Fruit fly (Drosophila melanogaster) whole organism, embryonic: ENCODE results near the gene CG8861.

Experiments
- Atf-2 ChIP-seq: fragments of 200-800 bp; sonication (Bioruptor generic); optimal IDR thresholded peaks from 2 replicates; lab custom pipeline; 2016; ENCODE audit warnings: missing biosample characterization, missing genetic modification characterization
- C15 ChIP-seq: fragments of 200-800 bp; sonication (Bioruptor generic); IDR thresholded peaks from 3 replicates; pipeline ENCODE4 v1.3.6; 2022; ENCODE audit warnings: missing biosample characterization, missing genetic modification characterization
- CG10147 ChIP-seq: fragments of 200-800 bp; sonication (Bioruptor generic); optimal IDR thresholded peaks from 2 replicates; lab custom pipeline; 2019; ENCODE audit warnings: missing biosample characterization, mild to moderate bottlenecking, missing genetic modification characterization, moderate library complexity
- CG1024 ChIP-seq: fragments of 200-800 bp; sonication (Bioruptor generic); IDR thresholded peaks from 2 replicates; pipeline ENCODE4 v1.3.6; 2022; ENCODE audit warnings: missing biosample characterization, missing genetic modification characterization
- CG10654 ChIP-seq: fragments of 200-800 bp; sonication (Bioruptor generic); optimal IDR thresholded peaks from 2 replicates; lab custom pipeline; 2016; ENCODE audit warnings: missing biosample characterization, missing genetic modification characterization
- CG11560 ChIP-seq: fragments of 200-800 bp; sonication (Bioruptor generic); IDR thresholded peaks from 3 replicates; pipeline ENCODE4 v1.3.6; 2022; ENCODE audit warnings: missing biosample characterization, missing genetic modification characterization
- CG11723 ChIP-seq: fragments of 200-800 bp; sonication (Bioruptor generic); optimal IDR thresholded peaks from 2 replicates; lab custom pipeline; 2017; ENCODE audit warnings: missing biosample characterization, mild to moderate bottlenecking, missing genetic modification characterization
- CG12219 ChIP-seq: fragments of 200-800 bp; sonication (Bioruptor generic); optimal IDR thresholded peaks from 3 replicates; lab custom pipeline; 2018; ENCODE audit warnings: missing biosample characterization, mild to moderate bottlenecking, missing genetic modification characterization
- CG12236 ChIP-seq: fragments of 200-800 bp; sonication (Bioruptor generic); optimal IDR thresholded peaks from 2 replicates; lab custom pipeline; 2016; ENCODE audit warnings: missing biosample characterization, missing genetic modification characterization
- CG12744 ChIP-seq: fragments of 200-800 bp; sonication (Bioruptor generic); optimal IDR thresholded peaks from 2 replicates; lab custom pipeline; 2016; ENCODE audit warnings: missing biosample characterization, missing genetic modification characterization
- CG13296 ChIP-seq: fragments of 200-800 bp; sonication (Bioruptor generic); optimal IDR thresholded peaks from 3 replicates; lab custom pipeline; 2018; ENCODE audit warnings: missing biosample characterization, mild to moderate bottlenecking, missing genetic modification characterization
- CG14965 ChIP-seq: fragments of 200-800 bp; sonication (Bioruptor generic); optimal IDR thresholded peaks from 2 replicates; lab custom pipeline; 2016; ENCODE audit warnings: missing biosample characterization, missing genetic modification characterization, borderline replicate concordance
- CG15011 ChIP-seq: fragments of 200-800 bp; sonication (Bioruptor generic); optimal IDR thresholded peaks from 3 replicates; lab custom pipeline; 2018; ENCODE audit warnings: missing biosample characterization, mild to moderate bottlenecking, missing genetic modification characterization
- CG15073 ChIP-seq: fragments of 200-800 bp; sonication (Bioruptor generic); optimal IDR thresholded peaks from 2 replicates; lab custom pipeline; 2016; ENCODE audit warnings: missing biosample characterization, missing genetic modification characterization
- CG16863 ChIP-seq: fragments of 200-800 bp; sonication (Bioruptor generic); optimal IDR thresholded peaks from 3 replicates; lab custom pipeline; 2016; ENCODE audit warnings: missing biosample characterization, missing genetic modification characterization
- CG17829 ChIP-seq: fragments of 200-800 bp; optimal IDR thresholded peaks from 2 replicates; lab custom pipeline; 2019; ENCODE audit warnings: missing biosample characterization, mild to moderate bottlenecking, missing genetic modification characterization, moderate library complexity
- CG2116 ChIP-seq: fragments of 200-800 bp; sonication (Bioruptor generic); optimal IDR thresholded peaks from 3 replicates; lab custom pipeline; 2018; ENCODE audit warnings: missing biosample characterization, mild to moderate bottlenecking, missing genetic modification characterization
- CG3163 ChIP-seq: fragments of 200-800 bp; sonication (Bioruptor generic); optimal IDR thresholded peaks from 3 replicates; lab custom pipeline; 2016; ENCODE audit warnings: missing biosample characterization, missing genetic modification characterization
- CG43689 ChIP-seq: fragments of 200-800 bp; sonication (Bioruptor generic); IDR thresholded peaks from 2 replicates; pipeline ENCODE4 v1.3.6; 2022; ENCODE audit warnings: missing biosample characterization, missing genetic modification characterization
- CG7372 ChIP-seq: fragments of 200-800 bp; sonication (Bioruptor generic); IDR thresholded peaks from 2 replicates; pipeline ENCODE4 v1.3.6; 2022; ENCODE audit warnings: missing biosample characterization, missing genetic modification characterization
- CG7839 ChIP-seq: fragments of 200-800 bp; sonication (Bioruptor generic); optimal IDR thresholded peaks from 3 replicates; lab custom pipeline; 2018; ENCODE audit warnings: missing biosample characterization, mild to moderate bottlenecking, missing genetic modification characterization, moderate library complexity
- CG8089 ChIP-seq: fragments of 200-800 bp; sonication (Bioruptor generic); optimal IDR thresholded peaks from 3 replicates; lab custom pipeline; 2016; ENCODE audit warnings: missing biosample characterization, missing genetic modification characterization
- CG9609 ChIP-seq: fragments of 200-800 bp; sonication (Bioruptor generic); optimal IDR thresholded peaks from 3 replicates; lab custom pipeline; 2016; ENCODE audit warnings: missing biosample characterization, missing genetic modification characterization
- Chrac-16 ChIP-seq: fragments of 200-800 bp; sonication (Bioruptor generic); optimal IDR thresholded peaks from 3 replicates; lab custom pipeline; 2016; ENCODE audit warnings: missing biosample characterization, missing genetic modification characterization
- CrebB ChIP-seq: fragments of 200-800 bp; sonication (Bioruptor generic); optimal IDR thresholded peaks from 3 replicates; lab custom pipeline; 2018; ENCODE audit warnings: missing biosample characterization, mild to moderate bottlenecking, missing genetic modification characterization
- Dip3 ChIP-seq: fragments of 200-800 bp; sonication (Bioruptor generic); optimal IDR thresholded peaks from 3 replicates; lab custom pipeline; 2016; ENCODE audit warnings: missing biosample characterization, missing genetic modification characterization
- Gug ChIP-seq: fragments of 200-800 bp; sonication (Bioruptor generic); IDR thresholded peaks from 4 replicates; pipeline ENCODE4 v1.3.6; 2022; ENCODE audit warnings: missing biosample characterization, missing genetic modification characterization
- Hey ChIP-seq: fragments of 200-800 bp; sonication (Bioruptor generic); optimal IDR thresholded peaks from 3 replicates; lab custom pipeline; 2018; ENCODE audit warnings: missing biosample characterization, mild to moderate bottlenecking, missing genetic modification characterization
- HmgD ChIP-seq: fragments of 200-800 bp; sonication (Bioruptor generic); optimal IDR thresholded peaks from 3 replicates; lab custom pipeline; 2016; ENCODE audit warnings: missing biosample characterization, missing genetic modification characterization
- Hr39 ChIP-seq: fragments of >200 bp; optimal IDR thresholded peaks from 2 replicates; lab custom pipeline; 2017
- Hr78 ChIP-seq, 2 experiments: fragments of 200-800 bp in 1 of 2; fragments of >200 bp in 1 of 2; sonication (Bioruptor generic) in 1 of 2; optimal IDR thresholded peaks; 2 replicates each; lab custom pipeline; 2017 to 2019; ENCODE audit warnings: missing biosample characterization in 2 of 2, missing genetic modification characterization in 2 of 2, mild to moderate bottlenecking in 1 of 2, moderate library complexity in 1 of 2
- Med ChIP-seq: fragments of 200-800 bp; sonication (Bioruptor generic); peaks from one replicate; lab custom pipeline; 2016; ENCODE audit warnings: missing biosample characterization, missing genetic modification characterization, mild to moderate bottlenecking, inconsistent platforms, moderate library complexity
- NC2α ChIP-seq: fragments of 200-800 bp; sonication (Bioruptor generic); optimal IDR thresholded peaks from 2 replicates; lab custom pipeline; 2016; ENCODE audit warnings: missing biosample characterization, missing genetic modification characterization
- Scr ChIP-seq: fragments of 200-800 bp; sonication (Bioruptor generic); IDR thresholded peaks from 2 replicates; pipeline ENCODE4 v1.3.6; 2022; ENCODE audit warnings: missing biosample characterization, missing genetic modification characterization; ENCODE audit not compliant: partially characterized antibody
- Spps ChIP-seq: fragments of 200-800 bp; sonication (Bioruptor generic); optimal IDR thresholded peaks from 2 replicates; lab custom pipeline; 2018; ENCODE audit warnings: missing biosample characterization, mild to moderate bottlenecking, missing genetic modification characterization
- br ChIP-seq: fragments of >200 bp; optimal IDR thresholded peaks from 2 replicates; lab custom pipeline; 2017
- cad ChIP-seq: fragments of >200 bp; optimal IDR thresholded peaks from 2 replicates; lab custom pipeline; 2017; ENCODE audit warnings: missing biosample characterization, missing genetic modification characterization
- cas ChIP-seq: fragments of 200-800 bp; sonication (Bioruptor generic); IDR thresholded peaks from 2 replicates; pipeline ENCODE4 v1.3.6; 2022; ENCODE audit warnings: missing biosample characterization, missing genetic modification characterization
- chn ChIP-seq: fragments of 200-800 bp; sonication (Bioruptor generic); optimal IDR thresholded peaks from 2 replicates; lab custom pipeline; 2016; ENCODE audit warnings: missing biosample characterization, missing genetic modification characterization
- da ChIP-seq: fragments of 200-800 bp; sonication (Bioruptor generic); optimal IDR thresholded peaks from 2 replicates; lab custom pipeline; 2016; ENCODE audit warnings: missing biosample characterization, missing genetic modification characterization
- dmrt11E ChIP-seq: fragments of 200-800 bp; sonication (Bioruptor generic); optimal IDR thresholded peaks from 3 replicates; lab custom pipeline; 2018; ENCODE audit warnings: missing biosample characterization, mild to moderate bottlenecking, missing genetic modification characterization, moderate library complexity
- en ChIP-seq: fragments of 200-800 bp; sonication (Bioruptor generic); optimal IDR thresholded peaks from 2 replicates; lab custom pipeline; 2016; ENCODE audit warnings: missing biosample characterization, missing genetic modification characterization
- esg ChIP-seq: fragments of 200-800 bp; sonication (Bioruptor generic); conservative IDR thresholded peaks from 2 replicates; pipeline ENCODE4 v1.3.6; 2022; ENCODE audit warnings: missing biosample characterization, missing genetic modification characterization
- gcm ChIP-seq: fragments of 200-800 bp; sonication (Bioruptor generic); optimal IDR thresholded peaks from 2 replicates; lab custom pipeline; 2019; ENCODE audit warnings: missing biosample characterization, mild to moderate bottlenecking, missing genetic modification characterization, moderate library complexity
- grn ChIP-seq: fragments of 200-800 bp; sonication (Bioruptor generic); optimal IDR thresholded peaks from 3 replicates; lab custom pipeline; 2017; ENCODE audit warnings: missing biosample characterization, missing genetic modification characterization
- hkb ChIP-seq, 2 experiments: fragments of 200-800 bp in 1 of 2; fragments of >200 bp in 1 of 2; sonication (Bioruptor generic) in 1 of 2; IDR thresholded peaks in 1 of 2; optimal IDR thresholded peaks in 1 of 2; 2 replicates each; pipeline versions ENCODE4 v1.3.6 to Lab custom; 2017 to 2022; ENCODE audit warnings: missing biosample characterization in 1 of 2, missing genetic modification characterization in 1 of 2
- onecut ChIP-seq: fragments of 200-800 bp; sonication (Bioruptor generic); IDR thresholded peaks from 2 replicates; pipeline ENCODE4 v1.3.6; 2022; ENCODE audit warnings: missing biosample characterization, missing genetic modification characterization
- sob ChIP-seq: fragments of 200-800 bp; sonication (Bioruptor generic); IDR thresholded peaks from 2 replicates; pipeline ENCODE4 v1.3.6; 2022; ENCODE audit warnings: missing biosample characterization, missing genetic modification characterization
- toy ChIP-seq: fragments of 200-800 bp; sonication (Bioruptor generic); IDR thresholded peaks from 2 replicates; pipeline ENCODE4 v1.3.6; 2022; ENCODE audit warnings: missing biosample characterization, missing genetic modification characterization
- vvl ChIP-seq: fragments of 200-800 bp; sonication (Bioruptor generic); IDR thresholded peaks from 2 replicates; pipeline ENCODE4 v1.3.6; 2022; ENCODE audit warnings: missing biosample characterization, missing genetic modification characterization

CG8861 gene

DNA sequence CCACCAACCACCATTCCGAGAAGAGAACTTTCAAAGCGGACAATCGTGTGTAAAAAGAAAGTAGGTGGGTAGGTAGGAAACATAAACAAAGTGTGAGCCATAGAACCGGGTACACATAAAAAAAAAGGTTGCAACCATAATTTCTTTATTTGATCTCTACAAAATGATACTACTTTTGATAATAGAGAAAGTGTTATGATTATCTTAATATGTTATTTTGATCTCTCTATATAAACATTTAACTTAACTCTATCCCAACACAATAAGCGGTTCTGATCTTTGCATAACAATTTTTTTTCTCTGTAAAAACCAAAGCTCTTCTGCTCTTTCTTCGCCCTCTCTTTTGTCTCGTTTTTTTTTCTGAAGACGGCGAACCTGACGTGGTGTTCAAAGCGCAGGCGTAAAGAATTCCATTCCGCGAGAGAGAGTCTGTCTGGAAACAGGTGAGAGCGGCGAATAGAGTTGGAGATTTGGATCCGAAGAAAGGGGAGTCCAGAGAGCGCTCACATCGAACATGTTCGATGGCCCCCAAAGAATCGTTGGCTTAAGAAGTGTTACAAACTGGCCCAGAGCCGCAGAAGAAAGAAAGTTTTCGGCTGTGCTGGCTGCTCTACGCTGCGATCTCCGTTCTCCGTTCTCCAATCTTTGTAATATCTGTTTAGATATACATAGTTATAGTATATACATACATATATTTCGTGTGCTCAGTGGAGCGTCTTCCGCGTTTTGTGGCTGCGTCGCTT is 81.3 kb downstream of the CG8861 start:
- TF ChIP-seq CG2116: no peak
- no peak for TF ChIP-seq CG11560 (tag; lab: Robert Waterston, UW)
- TF ChIP-seq CG10147 (GFP tag; lab: Kevin White, UChicago): no peak
- TF ChIP-seq Hey (tag; lab: Kevin White, UChicago): no peak
- TF ChIP-seq CG7839: peak; percentile 72
- TF ChIP-seq CG15011 (GFP tag; lab: Kevin White, UChicago): peak; percentile 28
- TF ChIP-seq CG12236 (GFP tag; lab: Kevin White, UChicago): peak; percentile 35
- TF ChIP-seq Med: peak; percentile 83
- TF ChIP-seq br: no peak
- TF ChIP-seq HmgD: no peak
- peak; percentile 51 for TF ChIP-seq CG16863 (GFP tag; lab: Kevin White, UChicago)
- TF ChIP-seq Spps (tag; lab: Kevin White, UChicago): peak; percentile 81
- peak; percentile 47; the same call in 1 of the 2 replicates for TF ChIP-seq CG1024 (GFP tag; lab: Robert Waterston, UW)
- TF ChIP-seq dmrt11E (tag; lab: Kevin White, UChicago): peak; percentile 68
- TF ChIP-seq da (GFP tag; lab: Kevin White, UChicago): no peak
- TF ChIP-seq CG3163 (GFP tag; lab: Kevin White, UChicago): peak; percentile 69
- TF ChIP-seq CG9609: no peak
- peak; percentile 31; the same call in 1 of the 2 replicates for TF ChIP-seq CG7372 (GFP tag; lab: Robert Waterston, UW)
- TF ChIP-seq grn (GFP tag; lab: Kevin White, UChicago): no peak
- TF ChIP-seq CG12219 (GFP tag; lab: Kevin White, UChicago): peak; percentile 67
- no peak for TF ChIP-seq CG43689 (GFP tag; lab: Robert Waterston, UW)
- TF ChIP-seq Gug: 0 out of 4 replicates have a peak, but pooled peaks have one; percentile 4
- TF ChIP-seq chn (GFP tag; lab: Kevin White, UChicago): peak; percentile 10
- no peak for TF ChIP-seq Hr39 (lab: Kevin White, UChicago)
- TF ChIP-seq CG8089 (GFP tag; lab: Kevin White, UChicago): no peak
- no peak for TF ChIP-seq Scr (GFP tag; lab: Robert Waterston, UW)
- peak; percentile 52; the same call in 1 of the 2 replicates for TF ChIP-seq esg (GFP tag; lab: Robert Waterston, UW)
- TF ChIP-seq C15: no peak
- no peak for TF ChIP-seq CG14965
- TF ChIP-seq toy (GFP tag; lab: Robert Waterston, UW): no peak
- peak; percentile 25 for TF ChIP-seq CrebB (tag; lab: Kevin White, UChicago)
- TF ChIP-seq Dip3 (GFP tag; lab: Kevin White, UChicago): peak; percentile 13
- peak; percentile 53 for TF ChIP-seq onecut (GFP tag; lab: Robert Waterston, UW)
- peak; percentile 64 for TF ChIP-seq CG11723 (GFP tag; lab: Kevin White, UChicago)
- TF ChIP-seq CG17829: peak; percentile 82
- TF ChIP-seq vvl: peak; percentile 87
- peak in 1 of 2 experiments; percentile 53 for TF ChIP-seq Hr78 (GFP tag; optimal IDR thresholded peaks at IDR 0.05; lab: Kevin White, UChicago)
- no peak for TF ChIP-seq hkb (optimal IDR thresholded peaks at IDR 0.05; lab: Kevin White, UChicago)
- peak; percentile 61; the same call in 1 of the 2 replicates for TF ChIP-seq hkb (GFP tag; IDR thresholded peaks at IDR 0.05; lab: Robert Waterston, UW)
- peak; percentile 31 for TF ChIP-seq NC2α (GFP tag; lab: Kevin White, UChicago)
- TF ChIP-seq gcm (GFP tag; lab: Kevin White, UChicago): peak; percentile 75
- no peak for TF ChIP-seq cas (GFP tag; lab: Robert Waterston, UW)
- no peak for TF ChIP-seq CG12744 (GFP tag; lab: Kevin White, UChicago)
- peak; percentile 4 for TF ChIP-seq en (GFP tag; lab: Kevin White, UChicago)
- peak; percentile 38 for TF ChIP-seq Atf-2 (GFP tag; lab: Kevin White, UChicago)
- peak; percentile 20 for TF ChIP-seq CG10654 (GFP tag; lab: Kevin White, UChicago)
- TF ChIP-seq Chrac-16 (GFP tag; lab: Kevin White, UChicago): peak; percentile 35
- peak; percentile 55; the same call in 1 of the 2 replicates for TF ChIP-seq sob
- no peak for TF ChIP-seq CG15073 (GFP tag; lab: Kevin White, UChicago)
- TF ChIP-seq cad: no peak
- TF ChIP-seq CG13296: no peak
